Worm (Caenorhabditis elegans) whole organism, L1 larva: Measurements from ENCODE around the gene srw-66.

Source experiments
- F16B12.6 ChIP-seq: fragments of 150-350 bp; optimal IDR thresholded peaks from 2 replicates; lab custom pipeline; 2014; ENCODE audit warnings: missing biosample characterization, missing genetic modification characterization
- alr-1 ChIP-seq: fragments of 200-800 bp; sonication (Bioruptor generic); optimal IDR thresholded peaks from 2 replicates; lab custom pipeline; 2018; ENCODE audit warnings: borderline replicate concordance, mild to moderate bottlenecking, missing genetic modification characterization, missing compliant biosample characterization
- ama-1 ChIP-seq: fragments of 150-350 bp; optimal IDR thresholded peaks from 2 replicates; lab custom pipeline; 2014
- ces-1 ChIP-seq: fragments of 150-350 bp; optimal IDR thresholded peaks from 2 replicates; lab custom pipeline; 2014; ENCODE audit warnings: missing biosample characterization, missing genetic modification reagents, missing genetic modification characterization
- dpl-1 ChIP-seq, 3 experiments: fragments of 150-350 bp in 2 of 3; sonication (generic microtip) in 1 of 3; optimal IDR thresholded peaks; 2 replicates each; lab custom pipeline; 2014 to 2017; ENCODE audit warnings: missing biosample characterization in 3 of 3, missing genetic modification characterization in 3 of 3, missing genetic modification reagents in 3 of 3
- fkh-10 ChIP-seq: sonication (generic microtip); optimal IDR thresholded peaks from 2 replicates; lab custom pipeline; 2017; ENCODE audit warnings: missing biosample characterization, missing genetic modification reagents, missing genetic modification characterization
- irx-1 ChIP-seq: sonication (generic microtip); optimal IDR thresholded peaks from 2 replicates; lab custom pipeline; 2016; ENCODE audit warnings: missing genetic modification characterization, missing compliant biosample characterization
- lsy-2 ChIP-seq, 2 experiments: fragments of 150-350 bp; optimal IDR thresholded peaks; 2 replicates each; lab custom pipeline; 2014; ENCODE audit warnings: missing biosample characterization in 2 of 2, missing genetic modification characterization in 2 of 2
- pax-3 ChIP-seq: fragments of 200-800 bp; sonication (Bioruptor generic); optimal IDR thresholded peaks from 2 replicates; lab custom pipeline; 2018; ENCODE audit warnings: mild to moderate bottlenecking, missing genetic modification characterization, moderate library complexity, missing compliant biosample characterization
- ztf-11 ChIP-seq, 2 experiments: sonication (generic microtip); optimal IDR thresholded peaks; 2 replicates each; lab custom pipeline; 2016 to 2017; ENCODE audit warnings: missing genetic modification characterization in 2 of 2, missing biosample characterization in 1 of 2, missing compliant biosample characterization in 1 of 2

- TF ChIP-seq ces-1 (no peak), alr-1 (no peak), ama-1 (lab: Kevin White, UChicago) (no peak), fkh-10 (GFP tag; lab: Kevin White, UChicago) (no peak), dpl-1 (GFP tag; optimal IDR thresholded peaks at IDR 0.05; lab: Kevin White, UChicago) (no peak), lsy-2 (tag; optimal IDR thresholded peaks at IDR 0.05; lab: Kevin White, UChicago) (no peak), pax-3 (tag; lab: Kevin White, UChicago) (no peak), irx-1 (tag; lab: Kevin White, UChicago) (no peak), F16B12.6 (tag; lab: Kevin White, UChicago) (no peak), ztf-11 (tag; optimal IDR thresholded peaks at IDR 0.05; lab: Kevin White, UChicago) (no peak)
Observed at ce11 chrII:1256742-1257141, 15.0 kb downstream of the srw-66 start.
